Fruit fly (Drosophila melanogaster) whole organism, prepupa: ENCODE results near the gene CG7739.

ENCODE experiments used
- CG11902 ChIP-seq: fragments of 200-800 bp; sonication (Bioruptor generic); optimal IDR thresholded peaks from 3 replicates; lab custom pipeline; 2016; ENCODE audit warnings: missing biosample characterization, missing genetic modification characterization
- CG15336 ChIP-seq: fragments of 200-800 bp; sonication (Bioruptor generic); IDR thresholded peaks from 2 replicates; pipeline ENCODE4 v1.3.6; 2022; ENCODE audit warnings: missing biosample characterization, missing genetic modification characterization
- CG31627 ChIP-seq: fragments of 200-800 bp; sonication (Bioruptor generic); optimal IDR thresholded peaks from 3 replicates; lab custom pipeline; 2016; ENCODE audit warnings: missing biosample characterization, missing genetic modification characterization
- CG32006 ChIP-seq: fragments of 200-800 bp; sonication (Bioruptor generic); optimal IDR thresholded peaks from 3 replicates; lab custom pipeline; 2017; ENCODE audit warnings: missing biosample characterization, mild to moderate bottlenecking, missing genetic modification characterization
- CG34406 ChIP-seq: fragments of 200-800 bp; sonication (Bioruptor generic); optimal IDR thresholded peaks from 3 replicates; lab custom pipeline; 2016; ENCODE audit warnings: missing biosample characterization, missing genetic modification characterization
- CG3919 ChIP-seq: fragments of 200-800 bp; sonication (Bioruptor generic); optimal IDR thresholded peaks from 3 replicates; lab custom pipeline; 2016; ENCODE audit warnings: missing biosample characterization, missing genetic modification characterization
- CG4318 ChIP-seq: fragments of 200-800 bp; sonication (Bioruptor generic); optimal IDR thresholded peaks from 3 replicates; lab custom pipeline; 2017; ENCODE audit warnings: missing biosample characterization, mild to moderate bottlenecking, missing genetic modification characterization
- CG6163 ChIP-seq: fragments of 200-800 bp; sonication (Bioruptor generic); IDR thresholded peaks from 3 replicates; pipeline ENCODE4 v1.3.6; 2022; ENCODE audit warnings: missing biosample characterization, missing genetic modification characterization
- CG6276 ChIP-seq: fragments of 200-800 bp; sonication (Bioruptor generic); optimal IDR thresholded peaks from 2 replicates; lab custom pipeline; 2017; ENCODE audit warnings: missing biosample characterization, mild to moderate bottlenecking, missing genetic modification characterization
- CG6808 ChIP-seq: fragments of 200-800 bp; sonication (Bioruptor generic); optimal IDR thresholded peaks from 3 replicates; lab custom pipeline; 2017; ENCODE audit warnings: missing biosample characterization, missing genetic modification characterization, mild to moderate bottlenecking, moderate library complexity, missing genetic modification reagents
- CG6854 ChIP-seq: fragments of 200-800 bp; sonication (Bioruptor generic); optimal IDR thresholded peaks from 2 replicates; lab custom pipeline; 2017; ENCODE audit warnings: missing biosample characterization, mild to moderate bottlenecking, missing genetic modification characterization
- CG7368 ChIP-seq: fragments of 200-800 bp; sonication (Bioruptor generic); optimal IDR thresholded peaks from 3 replicates; lab custom pipeline; 2016; ENCODE audit warnings: missing biosample characterization, missing genetic modification characterization
- CG8119 ChIP-seq: fragments of 200-800 bp; sonication (Bioruptor generic); IDR thresholded peaks from 3 replicates; pipeline ENCODE4 v1.3.6; 2022; ENCODE audit warnings: missing biosample characterization, missing genetic modification characterization
- CG8632 ChIP-seq: fragments of 200-800 bp; sonication (Bioruptor generic); optimal IDR thresholded peaks from 3 replicates; lab custom pipeline; 2016; ENCODE audit warnings: missing biosample characterization, missing genetic modification characterization
- Eip93F ChIP-seq: fragments of 200-800 bp; sonication (Bioruptor generic); optimal IDR thresholded peaks from 2 replicates; lab custom pipeline; 2016; ENCODE audit warnings: missing biosample characterization, mild to moderate bottlenecking, missing genetic modification characterization
- Ets21C ChIP-seq: fragments of 200-800 bp; sonication (Bioruptor generic); optimal IDR thresholded peaks from 3 replicates; lab custom pipeline; 2016; ENCODE audit warnings: missing biosample characterization, missing genetic modification characterization
- Ets96B ChIP-seq: fragments of 200-800 bp; optimal IDR thresholded peaks from 2 replicates; lab custom pipeline; 2019; ENCODE audit warnings: missing biosample characterization, mild to moderate bottlenecking, missing genetic modification characterization, moderate library complexity
- Hr38 ChIP-seq: sonication (Bioruptor generic); optimal IDR thresholded peaks from 2 replicates; lab custom pipeline; 2016; ENCODE audit warnings: missing biosample characterization, missing genetic modification characterization
- Hr39 ChIP-seq: fragments of 200-800 bp; sonication (Bioruptor generic); optimal IDR thresholded peaks from 2 replicates; lab custom pipeline; 2016; ENCODE audit warnings: missing biosample characterization, missing genetic modification characterization
- OdsH ChIP-seq: fragments of 200-800 bp; sonication (Bioruptor generic); optimal IDR thresholded peaks from 3 replicates; lab custom pipeline; 2016; ENCODE audit warnings: missing biosample characterization, missing genetic modification characterization
- Sox102F ChIP-seq: fragments of 200-800 bp; sonication (Bioruptor generic); optimal IDR thresholded peaks from 2 replicates; lab custom pipeline; 2016; ENCODE audit warnings: missing biosample characterization, mild to moderate bottlenecking, missing genetic modification characterization
- Sox14 ChIP-seq: fragments of 200-800 bp; sonication (Bioruptor generic); optimal IDR thresholded peaks from 3 replicates; lab custom pipeline; 2016; ENCODE audit warnings: missing biosample characterization, missing genetic modification characterization
- Sox15 ChIP-seq: fragments of 200-800 bp; sonication (Bioruptor generic); optimal IDR thresholded peaks from 3 replicates; lab custom pipeline; 2016; ENCODE audit warnings: missing biosample characterization, missing genetic modification characterization
- achi ChIP-seq: fragments of 200-800 bp; sonication (Bioruptor generic); optimal IDR thresholded peaks from 3 replicates; lab custom pipeline; 2016; ENCODE audit warnings: missing biosample characterization, missing genetic modification characterization
- cyc ChIP-seq: fragments of 200-800 bp; sonication (Bioruptor generic); optimal IDR thresholded peaks from 3 replicates; lab custom pipeline; 2016; ENCODE audit warnings: missing biosample characterization, missing genetic modification characterization
- dsx ChIP-seq: fragments of 200-800 bp; optimal IDR thresholded peaks from 3 replicates; lab custom pipeline; 2019; ENCODE audit warnings: missing biosample characterization, mild to moderate bottlenecking, missing genetic modification characterization, moderate library complexity; ENCODE audit not compliant: poor library complexity, severe bottlenecking
- eg ChIP-seq: fragments of 200-800 bp; sonication (Bioruptor generic); IDR thresholded peaks from 3 replicates; pipeline ENCODE4 v1.3.6; 2022; ENCODE audit warnings: missing biosample characterization, missing genetic modification characterization
- esn ChIP-seq: fragments of 200-800 bp; sonication (Bioruptor generic); optimal IDR thresholded peaks from 2 replicates; lab custom pipeline; 2016; ENCODE audit warnings: missing biosample characterization, mild to moderate bottlenecking, missing genetic modification characterization, moderate library complexity
- fd85E ChIP-seq: fragments of 200-800 bp; sonication (Bioruptor generic); optimal IDR thresholded peaks from 3 replicates; lab custom pipeline; 2016; ENCODE audit warnings: missing biosample characterization, missing genetic modification characterization
- fkh ChIP-seq: fragments of 200-800 bp; sonication (Bioruptor generic); optimal IDR thresholded peaks from 3 replicates; lab custom pipeline; 2017; ENCODE audit warnings: missing biosample characterization, mild to moderate bottlenecking, missing genetic modification characterization, moderate library complexity
- salr ChIP-seq, 2 experiments: fragments of 200-800 bp; sonication (Bioruptor generic); optimal IDR thresholded peaks; 3 replicates each; lab custom pipeline; 2016 to 2018; ENCODE audit warnings: missing biosample characterization in 2 of 2, missing genetic modification characterization in 2 of 2, mild to moderate bottlenecking in 1 of 2
- spab ChIP-seq: fragments of 200-800 bp; sonication (Bioruptor generic); optimal IDR thresholded peaks from 2 replicates; lab custom pipeline; 2017; ENCODE audit warnings: missing biosample characterization, mild to moderate bottlenecking, missing genetic modification characterization, missing genetic modification reagents
- ss ChIP-seq, 2 experiments: fragments of 200-800 bp; sonication (Bioruptor generic); optimal IDR thresholded peaks; 2 replicates in 1 of 2; 3 replicates in 1 of 2; lab custom pipeline; 2017 to 2018; ENCODE audit warnings: mild to moderate bottlenecking in 2 of 2, missing biosample characterization in 2 of 2, missing genetic modification characterization in 2 of 2, moderate library complexity in 1 of 2
- svp ChIP-seq: fragments of 200-800 bp; sonication (Bioruptor generic); peaks from one replicate; lab custom pipeline; 2016; ENCODE audit warnings: missing biosample characterization, missing genetic modification characterization
- topi ChIP-seq: fragments of 200-800 bp; sonication (Bioruptor generic); optimal IDR thresholded peaks from 3 replicates; lab custom pipeline; 2016; ENCODE audit warnings: missing biosample characterization, missing genetic modification characterization
- vri ChIP-seq: fragments of 200-800 bp; sonication (Bioruptor generic); optimal IDR thresholded peaks from 3 replicates; lab custom pipeline; 2016; ENCODE audit warnings: missing biosample characterization, mild to moderate bottlenecking, missing genetic modification characterization

The CG7739 gene

dm6 chr3L:15526712-15527111, 36.2 kb downstream of the CG7739 start, which contains the start of gene CG33985:
TSS of gene CG33985 (minus strand) at chr3L:15526812.
- no peak for TF ChIP-seq eg (GFP tag; lab: Robert Waterston, UW)
- TF ChIP-seq esn, result no peak
- no peak for TF ChIP-seq topi (GFP tag; lab: Kevin White, UChicago)
- no peak for TF ChIP-seq CG6163 (GFP tag; lab: Robert Waterston, UW)

- TF ChIP-seq Hr38 (GFP tag; lab: Kevin White, UChicago) (no peak), CG4318 (no peak), CG8119 (GFP tag; lab: Robert Waterston, UW) (no peak), CG6163 (GFP tag; lab: Robert Waterston, UW) (no peak), Ets21C (GFP tag; lab: Kevin White, UChicago) (no peak), CG31627 (no peak), dsx (no peak), Ets96B (no peak), CG34406 (GFP tag; lab: Kevin White, UChicago) (no peak), CG8632 (no peak), svp (GFP tag; lab: Kevin White, UChicago) (no peak), salr (GFP tag; optimal IDR thresholded peaks at IDR 0.05; lab: Kevin White, UChicago) (no peak), CG6276 (no peak), ss (GFP tag; optimal IDR thresholded peaks at IDR 0.05; lab: Kevin White, UChicago) (no peak), CG3919 (GFP tag; lab: Kevin White, UChicago) (no peak)
Measured at dm6 chr3L:15525153-15525552, 37.7 kb downstream of the CG7739 start, which contains the start of gene CG33986. TSS of gene CG33986 (minus strand) at chr3L:15525253.

dm6 chr3L:15523806-15524346, 39.0 kb downstream of the CG7739 start, which contains the start of gene CG7945:
TSS of gene CG7945 (minus strand) at chr3L:15524137.
- TF ChIP-seq spab (GFP tag; lab: Kevin White, UChicago) (no peak), Ets21C (GFP tag; lab: Kevin White, UChicago) (no peak), CG8632 (no peak), vri (GFP tag; lab: Kevin White, UChicago) (peak; percentile 24), achi (GFP tag; lab: Kevin White, UChicago) (no peak), Eip93F (peak; percentile 7), Sox14 (GFP tag; lab: Kevin White, UChicago) (no peak), fkh (GFP tag; lab: Kevin White, UChicago) (peak; percentile 3), CG4318 (no peak)

dm6 chr3L:15520320-15520719, 42.5 kb downstream of the CG7739 start, which contains the start of gene yellow-k:
TSS of gene yellow-k (plus strand) at chr3L:15520620.
- no peak for TF ChIP-seq CG32006 (GFP tag; lab: Kevin White, UChicago)

- no peak for TF ChIP-seq fd85E
- TF ChIP-seq CG8632, result no peak
- TF ChIP-seq CG15336, result no peak
- no peak for TF ChIP-seq ss (GFP tag; optimal IDR thresholded peaks at IDR 0.05; lab: Kevin White, UChicago)
- TF ChIP-seq CG6808 (GFP tag; lab: Kevin White, UChicago), result no peak
- no peak for TF ChIP-seq cyc (GFP tag; lab: Kevin White, UChicago)
- TF ChIP-seq salr (GFP tag; optimal IDR thresholded peaks at IDR 0.05; lab: Kevin White, UChicago), result no peak
- TF ChIP-seq Sox102F (GFP tag; lab: Kevin White, UChicago), result no peak
Measured at dm6 chr3L:15519920-15520319, 42.9 kb downstream of the CG7739 start.

- TF ChIP-seq CG6854 (no peak), CG31627 (no peak), CG6163 (GFP tag; lab: Robert Waterston, UW) (no peak), Sox15 (GFP tag; lab: Kevin White, UChicago) (no peak), Hr38 (GFP tag; lab: Kevin White, UChicago) (no peak), OdsH (no peak), CG6808 (GFP tag; lab: Kevin White, UChicago) (no peak), CG4318 (no peak), CG11902 (GFP tag; lab: Kevin White, UChicago) (no peak), eg (GFP tag; lab: Robert Waterston, UW) (no peak), CG7368 (GFP tag; lab: Kevin White, UChicago) (no peak), spab (GFP tag; lab: Kevin White, UChicago) (no peak), Hr39 (GFP tag; lab: Kevin White, UChicago) (no peak), Sox102F (GFP tag; lab: Kevin White, UChicago) (no peak), Eip93F (no peak)
Measured at dm6 chr3L:15519492-15519891, 43.4 kb downstream of the CG7739 start, which contains the start of gene mex1. TSS of gene mex1 (minus strand) at chr3L:15519592.
